Worm (Caenorhabditis elegans) whole organism, L4/young adult: Measurements from ENCODE around the gene lsm-5.
"Not testable (repeated sequence)": the region's sequence is repeated elsewhere in the genome, so short reads cannot be mapped to it uniquely, and the experiment has no call there.

Experiments
- W03F9.2 ChIP-seq: fragments of 150-350 bp; optimal IDR thresholded peaks from 2 replicates; lab custom pipeline; 2014; ENCODE audit warnings: missing biosample characterization, missing genetic modification characterization
- dao-5 ChIP-seq: sonication (generic microtip); optimal IDR thresholded peaks from 2 replicates; lab custom pipeline; 2016; ENCODE audit warnings: missing genotype, missing genetic modification characterization, moderate library complexity, missing compliant biosample characterization
- him-1 ChIP-seq: sonication (generic microtip); optimal IDR thresholded peaks from 2 replicates; lab custom pipeline; 2016; ENCODE audit warnings: missing genotype, missing genetic modification reagents, missing genetic modification characterization, missing compliant biosample characterization

- TF ChIP-seq W03F9.2, him-1, dao-5 (tag; lab: Kevin White, UChicago): not testable (repeated sequence)
These were observed 29.6 kb downstream of the lsm-5 start, which contains the start of gene B0391.14 for ce11 chrV:15599762-15600161.
